Fruit fly (Drosophila melanogaster) Kc167 (cell line): Measurements from ENCODE around the gene CG32425.

Source experiments
- Myc ChIP-seq: fragments of >200 bp; optimal IDR thresholded peaks from 2 replicates; lab custom pipeline; 2017; ENCODE audit warnings: missing external identifiers
- Sin3A ChIP-seq: fragments of >200 bp; optimal IDR thresholded peaks from 2 replicates; lab custom pipeline; 2018; ENCODE audit warnings: missing external identifiers
- h ChIP-seq: fragments of >200 bp; optimal IDR thresholded peaks from 3 replicates; lab custom pipeline; 2018; ENCODE audit warnings: missing external identifiers
- insv ChIP-seq: fragments of >200 bp; optimal IDR thresholded peaks from 3 replicates; lab custom pipeline; 2018; ENCODE audit warnings: missing external identifiers
- psq ChIP-seq: fragments of >200 bp; optimal IDR thresholded peaks from 2 replicates; lab custom pipeline; 2017; ENCODE audit warnings: missing external identifiers
- ttk ChIP-seq: sonication (Bioruptor generic); optimal IDR thresholded peaks from 2 replicates; lab custom pipeline; 2017; ENCODE audit warnings: missing external identifiers

CG32425 gene

dm6 chr3L:20516519-20517178, 19.5 kb downstream of the CG32425 start:
- TF ChIP-seq ttk (lab: Kevin White, UChicago): no peak

DNA sequence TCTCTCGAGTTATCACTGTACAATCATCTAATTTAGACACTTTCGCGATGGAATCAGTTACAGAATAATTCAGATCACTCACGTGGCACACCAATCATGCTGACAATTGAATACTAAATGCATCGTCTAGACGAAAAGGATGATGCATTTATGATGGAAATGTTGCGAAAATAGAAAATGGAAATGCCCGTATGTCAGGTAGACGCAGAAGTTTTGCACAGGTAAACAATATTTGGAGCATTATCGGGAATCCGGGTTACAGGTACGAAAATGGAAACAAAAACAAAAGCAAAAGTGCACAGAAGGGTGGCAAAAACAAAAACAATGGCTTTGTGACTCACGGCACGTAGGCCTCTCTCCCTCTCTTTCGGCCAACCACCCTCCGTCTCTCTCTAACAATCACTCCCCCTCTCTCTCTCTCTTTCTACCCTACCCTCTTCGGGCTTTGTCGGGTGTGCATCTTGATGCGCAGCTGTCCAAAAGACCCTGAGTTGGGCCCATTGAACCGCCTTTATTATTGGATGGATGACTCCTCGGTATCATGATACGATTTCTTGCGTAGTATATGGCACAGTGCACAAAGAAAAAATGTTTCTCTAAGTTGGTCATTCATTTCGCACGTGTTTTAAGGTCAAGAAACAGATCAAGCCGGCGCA, 20.2 kb downstream of the CG32425 start:
- TF ChIP-seq Sin3A: no peak
- no peak for TF ChIP-seq psq (lab: Kevin White, UChicago)

DNA sequence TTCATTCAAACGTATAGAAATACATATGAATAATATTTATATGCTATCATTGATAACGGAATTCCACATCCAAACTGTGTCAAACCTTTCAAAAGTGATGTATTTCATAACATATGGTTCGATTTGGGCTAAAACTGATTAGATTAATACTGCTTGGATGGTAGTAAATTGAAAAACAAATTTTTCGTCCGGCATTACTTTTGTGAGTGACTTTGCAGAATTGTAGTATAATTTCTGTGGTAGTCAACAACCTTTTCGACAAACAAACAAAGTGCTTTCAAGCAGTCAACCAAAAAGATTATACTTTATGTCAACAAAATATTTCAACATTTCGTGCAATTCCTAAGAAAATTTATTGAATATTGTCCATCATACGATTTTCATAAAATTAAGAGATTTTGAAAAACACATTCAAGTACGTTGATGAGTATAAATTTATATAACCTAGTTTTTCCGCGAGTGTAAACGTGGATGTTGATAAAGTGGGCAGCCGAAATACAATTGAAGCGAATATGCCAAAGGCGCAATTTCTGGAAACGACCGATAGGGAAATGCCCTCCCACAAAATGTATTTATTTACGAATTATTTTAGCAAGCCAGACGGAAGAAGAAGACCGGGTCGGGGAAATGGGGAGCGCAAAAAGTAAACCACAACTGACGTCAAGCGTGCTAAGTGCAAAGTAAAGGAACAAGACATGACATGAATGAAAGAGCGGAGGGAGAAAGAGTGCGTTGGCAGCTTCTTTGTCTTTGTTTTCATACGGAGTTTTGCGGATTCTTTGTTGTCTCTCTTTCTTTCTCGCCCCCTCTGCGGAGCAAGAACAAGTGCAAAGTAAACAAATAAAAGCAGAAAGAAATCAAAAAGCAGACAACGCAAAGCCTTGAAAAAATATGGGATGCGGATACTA, 21.0 kb downstream of the CG32425 start:
- TF ChIP-seq psq (lab: Kevin White, UChicago): peak; percentile 63
- no peak for TF ChIP-seq Sin3A

- no peak for TF ChIP-seq Sin3A
- TF ChIP-seq ttk (lab: Kevin White, UChicago): no peak
- TF ChIP-seq h (lab: Kevin White, UChicago): no peak
- no peak for TF ChIP-seq psq (lab: Kevin White, UChicago)
- TF ChIP-seq insv (lab: Kevin White, UChicago): no peak
- TF ChIP-seq Myc (lab: Kevin White, UChicago): no peak
These were observed 21.8 kb downstream of the CG32425 start, which contains the start of gene BNIP3 for dm6 chr3L:20518805-20519503. BNIP3 (minus strand) TSS chr3L:20519393.

dm6 chr3L:20520687-20521169, 23.6 kb downstream of the CG32425 start, which contains the start of the genes mTerf3 and CG5104:
mTerf3 (minus strand) TSS chr3L:20520772.
CG5104 (plus strand) TSS chr3L:20521009.
- TF ChIP-seq h (lab: Kevin White, UChicago) (no peak), Myc (lab: Kevin White, UChicago) (no peak), Sin3A (no peak), insv (lab: Kevin White, UChicago) (no peak), ttk (lab: Kevin White, UChicago) (no peak), psq (lab: Kevin White, UChicago) (no peak)

- TF ChIP-seq insv (lab: Kevin White, UChicago): no peak
- no peak for TF ChIP-seq Sin3A
- no peak for TF ChIP-seq psq (lab: Kevin White, UChicago)
- no peak for TF ChIP-seq h (lab: Kevin White, UChicago)
- TF ChIP-seq Myc (lab: Kevin White, UChicago): no peak
- no peak for TF ChIP-seq ttk (lab: Kevin White, UChicago)
These were observed 27.4 kb downstream of the CG32425 start for dm6 chr3L:20524409-20525010.

- TF ChIP-seq insv (lab: Kevin White, UChicago) (no peak), Myc (lab: Kevin White, UChicago) (no peak), ttk (lab: Kevin White, UChicago) (no peak), psq (lab: Kevin White, UChicago) (no peak), h (lab: Kevin White, UChicago) (no peak), Sin3A (no peak)
These were observed 28.6 kb downstream of the CG32425 start for dm6 chr3L:20525743-20526142.

DNA sequence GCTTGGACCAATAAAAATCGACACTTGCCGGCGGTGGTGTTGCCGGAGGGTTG, 28.8 kb downstream of the CG32425 start, which contains the start of gene Pss:
Gene Pss, minus strand, starts transcription at position 32 of the 53 bp plus-strand sequence.
- TF ChIP-seq Sin3A (no peak), ttk (lab: Kevin White, UChicago) (no peak), insv (lab: Kevin White, UChicago) (no peak), h (lab: Kevin White, UChicago) (no peak), Myc (lab: Kevin White, UChicago) (no peak), psq (lab: Kevin White, UChicago) (no peak)

DNA sequence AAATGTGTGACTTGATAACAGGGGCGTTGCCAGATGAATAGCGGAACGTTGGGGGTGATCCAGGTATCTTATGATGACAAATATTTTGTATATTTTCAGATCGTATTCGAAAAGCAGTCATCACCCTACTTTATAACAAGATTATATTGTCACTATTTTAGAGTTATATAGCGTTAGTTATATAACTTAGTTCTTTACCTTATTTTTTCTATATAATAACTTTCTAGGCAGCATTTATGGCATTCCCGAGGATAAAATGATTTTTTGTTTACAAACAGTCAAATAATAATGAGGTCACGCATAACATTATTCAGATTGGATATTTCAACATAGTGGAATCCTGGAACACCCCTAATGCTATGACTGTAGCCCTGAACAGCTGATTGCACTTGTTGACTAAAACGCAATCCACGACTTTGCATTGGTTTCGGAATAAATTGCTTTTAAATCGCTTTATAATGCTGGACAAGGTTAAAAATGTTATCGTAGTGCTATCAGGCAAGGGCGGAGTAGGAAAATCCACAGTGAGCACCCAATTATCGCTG, 29.1 kb downstream of the CG32425 start, which contains the start of gene Nubp2:
Gene Nubp2, plus strand, starts transcription at position 381 of the 545 bp plus-strand sequence.
- TF ChIP-seq ttk (lab: Kevin White, UChicago) (no peak), Myc (lab: Kevin White, UChicago) (no peak), h (lab: Kevin White, UChicago) (no peak), insv (lab: Kevin White, UChicago) (no peak), Sin3A (no peak), psq (lab: Kevin White, UChicago) (no peak)

DNA sequence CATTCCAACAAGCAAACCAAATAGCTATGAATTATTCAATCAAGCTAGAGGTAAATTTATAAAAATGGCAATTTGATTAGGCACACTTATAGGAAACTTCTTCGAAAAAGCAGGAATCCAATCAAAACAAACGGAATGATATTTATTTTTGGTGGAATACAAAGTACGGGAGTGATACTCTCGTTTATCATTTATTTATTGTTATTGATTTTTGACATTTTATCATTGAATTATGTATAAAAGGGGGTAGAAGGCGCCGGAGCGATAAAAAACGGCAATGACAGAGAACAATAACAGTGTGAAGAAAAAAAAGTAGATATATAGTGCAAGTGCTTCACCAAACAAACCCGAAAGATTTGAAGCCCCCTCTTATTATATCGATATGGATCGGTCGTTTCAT, 32.8 kb downstream of the CG32425 start:
- TF ChIP-seq Sin3A (no peak), insv (lab: Kevin White, UChicago) (no peak), Myc (lab: Kevin White, UChicago) (no peak), psq (lab: Kevin White, UChicago) (no peak), h (lab: Kevin White, UChicago) (no peak), ttk (lab: Kevin White, UChicago) (no peak)
